Worm (Caenorhabditis elegans) whole organism, midembryonic: ENCODE results near the gene gpx-2.

Source experiments
- T22C8.4 ChIP-seq: fragments of 200-800 bp; sonication (Bioruptor generic); IDR thresholded peaks from 2 replicates; pipeline ENCODE4 v1.3.6; 2022; ENCODE audit warnings: missing genetic modification characterization, missing compliant biosample characterization
- cog-1 ChIP-seq: sonication (generic microtip); optimal IDR thresholded peaks from 2 replicates; lab custom pipeline; 2016; ENCODE audit warnings: missing genetic modification characterization, missing compliant biosample characterization
- flt-1 ChIP-seq: fragments of 200-800 bp; sonication (Bioruptor generic); IDR thresholded peaks from 2 replicates; pipeline ENCODE4 v1.3.6; 2022; ENCODE audit warnings: missing genetic modification characterization, missing compliant biosample characterization
- klf-2 ChIP-seq: fragments of 200-800 bp; sonication (Bioruptor generic); conservative IDR thresholded peaks from 2 replicates; pipeline ENCODE4 v1.3.6; 2022; ENCODE audit warnings: missing genetic modification reagents, missing genetic modification characterization, missing compliant biosample characterization
- med-1 ChIP-seq: sonication (generic microtip); optimal IDR thresholded peaks from 2 replicates; lab custom pipeline; 2017; ENCODE audit warnings: missing genetic modification characterization, mild to moderate bottlenecking, missing compliant biosample characterization, antibody characterized with exemption, missing genetic modification reagents; ENCODE audit not compliant: insufficient read depth
- ref-1 ChIP-seq: fragments of 200-800 bp; sonication (Bioruptor generic); conservative IDR thresholded peaks from 2 replicates; pipeline ENCODE4 v1.3.6; 2022; ENCODE audit warnings: missing genetic modification reagents, missing genetic modification characterization, missing compliant biosample characterization
- tab-1 ChIP-seq: fragments of 200-800 bp; sonication (Bioruptor generic); IDR thresholded peaks from 2 replicates; pipeline ENCODE4 v1.3.6; 2022; ENCODE audit warnings: missing genetic modification characterization, missing compliant biosample characterization
- ztf-23 ChIP-seq: fragments of 200-800 bp; sonication (Bioruptor generic); IDR thresholded peaks from 2 replicates; pipeline ENCODE4 v1.3.6; 2022; ENCODE audit warnings: missing genetic modification reagents, missing genetic modification characterization, missing compliant biosample characterization
- ztf-29 ChIP-seq: fragments of 200-800 bp; sonication (Bioruptor generic); IDR thresholded peaks from 2 replicates; pipeline ENCODE4 v1.3.6; 2022; ENCODE audit warnings: missing genetic modification reagents, missing genetic modification characterization, missing compliant biosample characterization

Gene gpx-2

ce11 chrII:14866668-14867067, at the start of gene gpx-2:
TSS of gene gpx-2 (plus strand) at chrII:14866766.
- no peak for TF ChIP-seq T22C8.4
- no peak for TF ChIP-seq ztf-23 (GFP tag; lab: Robert Waterston, UW)
- no peak for TF ChIP-seq flt-1 (GFP tag; lab: Robert Waterston, UW)
- no peak for TF ChIP-seq ztf-29 (GFP tag; lab: Robert Waterston, UW)
- TF ChIP-seq med-1 (GFP tag; lab: Kevin White, UChicago) = no peak
- TF ChIP-seq ref-1 (GFP tag; lab: Robert Waterston, UW) = no peak
- TF ChIP-seq tab-1 = no peak
- TF ChIP-seq cog-1 (tag; lab: Kevin White, UChicago) = no peak
- no peak for TF ChIP-seq klf-2 (GFP tag; lab: Robert Waterston, UW)

ce11 chrII:14818376-14818775, 48.2 kb upstream of the gpx-2 start, which contains the start of gene nhr-61:
TSS of gene nhr-61 (minus strand) at chrII:14818543.
- TF ChIP-seq ztf-29 (GFP tag; lab: Robert Waterston, UW) = no peak
- no peak for TF ChIP-seq ztf-23 (GFP tag; lab: Robert Waterston, UW)
- TF ChIP-seq ref-1 (GFP tag; lab: Robert Waterston, UW) = no peak
- no peak for TF ChIP-seq T22C8.4
- TF ChIP-seq klf-2 (GFP tag; lab: Robert Waterston, UW) = no peak
- TF ChIP-seq tab-1 = no peak

- TF ChIP-seq cog-1 (tag; lab: Kevin White, UChicago) = no peak
- no peak for TF ChIP-seq ztf-23 (GFP tag; lab: Robert Waterston, UW)
- TF ChIP-seq tab-1 = no peak
- no peak for TF ChIP-seq T22C8.4
- peak; percentile 28; the same call in 1 of the 2 replicates for TF ChIP-seq ztf-29 (GFP tag; lab: Robert Waterston, UW)
- TF ChIP-seq flt-1 (GFP tag; lab: Robert Waterston, UW) = 0 out of 2 replicates have a peak, but pooled peaks have one; percentile 36
These were observed 47.1 kb upstream of the gpx-2 start for ce11 chrII:14819258-14819985.

ce11 chrII:14820460-14820859, 46.1 kb upstream of the gpx-2 start:
- TF ChIP-seq med-1 (GFP tag; lab: Kevin White, UChicago) (no peak), klf-2 (GFP tag; lab: Robert Waterston, UW) (no peak), flt-1 (GFP tag; lab: Robert Waterston, UW) (no peak), ztf-23 (GFP tag; lab: Robert Waterston, UW) (no peak), T22C8.4 (no peak)

ce11 chrII:14822419-14822818, 44.1 kb upstream of the gpx-2 start:
- TF ChIP-seq klf-2 (GFP tag; lab: Robert Waterston, UW) (no peak), cog-1 (tag; lab: Kevin White, UChicago) (peak; percentile 70)

ce11 chrII:14825413-14825812, 41.2 kb upstream of the gpx-2 start:
- TF ChIP-seq flt-1 (GFP tag; lab: Robert Waterston, UW) = no peak
- TF ChIP-seq tab-1 = no peak
- TF ChIP-seq ztf-23 (GFP tag; lab: Robert Waterston, UW) = no peak
- TF ChIP-seq ztf-29 (GFP tag; lab: Robert Waterston, UW) = no peak
- TF ChIP-seq cog-1 (tag; lab: Kevin White, UChicago) = no peak
- no peak for TF ChIP-seq ref-1 (GFP tag; lab: Robert Waterston, UW)

- TF ChIP-seq T22C8.4 = no peak
- no peak for TF ChIP-seq ref-1 (GFP tag; lab: Robert Waterston, UW)
- TF ChIP-seq flt-1 (GFP tag; lab: Robert Waterston, UW) = no peak
- TF ChIP-seq ztf-29 (GFP tag; lab: Robert Waterston, UW) = no peak
These were observed 34.5 kb upstream of the gpx-2 start for ce11 chrII:14832055-14832454.

ce11 chrII:14838596-14839215, 27.9 kb upstream of the gpx-2 start:
- TF ChIP-seq ztf-23 (GFP tag; lab: Robert Waterston, UW) (no peak), T22C8.4 (no peak), flt-1 (GFP tag; lab: Robert Waterston, UW) (no peak), med-1 (GFP tag; lab: Kevin White, UChicago) (no peak), ref-1 (GFP tag; lab: Robert Waterston, UW) (no peak), cog-1 (tag; lab: Kevin White, UChicago) (no peak), klf-2 (GFP tag; lab: Robert Waterston, UW) (no peak), ztf-29 (GFP tag; lab: Robert Waterston, UW) (no peak), tab-1 (no peak)

ce11 chrII:14841253-14841652, 25.3 kb upstream of the gpx-2 start:
- TF ChIP-seq med-1 (GFP tag; lab: Kevin White, UChicago) (no peak), flt-1 (GFP tag; lab: Robert Waterston, UW) (no peak), ref-1 (GFP tag; lab: Robert Waterston, UW) (no peak), ztf-29 (GFP tag; lab: Robert Waterston, UW) (no peak), ztf-23 (GFP tag; lab: Robert Waterston, UW) (no peak), tab-1 (no peak), T22C8.4 (no peak), cog-1 (tag; lab: Kevin White, UChicago) (no peak), klf-2 (GFP tag; lab: Robert Waterston, UW) (no peak)

- TF ChIP-seq klf-2 (GFP tag; lab: Robert Waterston, UW) = no peak
- no peak for TF ChIP-seq med-1 (GFP tag; lab: Kevin White, UChicago)
- no peak for TF ChIP-seq flt-1 (GFP tag; lab: Robert Waterston, UW)
- no peak for TF ChIP-seq T22C8.4
- TF ChIP-seq ref-1 (GFP tag; lab: Robert Waterston, UW) = no peak
- TF ChIP-seq tab-1 = no peak
- no peak for TF ChIP-seq cog-1 (tag; lab: Kevin White, UChicago)
- no peak for TF ChIP-seq ztf-29 (GFP tag; lab: Robert Waterston, UW)
- TF ChIP-seq ztf-23 (GFP tag; lab: Robert Waterston, UW) = no peak
These were observed 23.6 kb upstream of the gpx-2 start, which contains the start of gene cdh-7 for ce11 chrII:14843016-14843415. TSS of gene cdh-7 (plus strand) at chrII:14843229.
